Worm (Caenorhabditis elegans) whole organism, L4 larva: Measurements from ENCODE around the gene cyc-2.2.

Source experiments
- F37D6.2 ChIP-seq: sonication (generic microtip); optimal IDR thresholded peaks from 2 replicates; lab custom pipeline; 2016; ENCODE audit warnings: mild to moderate bottlenecking, missing genetic modification characterization, missing compliant biosample characterization
- Y105C5A.15 ChIP-seq: fragments of 200-800 bp; sonication (Bioruptor generic); IDR thresholded peaks from 2 replicates; pipeline ENCODE4 v1.3.6; 2022; ENCODE audit warnings: missing genetic modification characterization, missing compliant biosample characterization
- daf-16 ChIP-seq, 3 experiments: sonication (generic microtip); optimal IDR thresholded peaks; 2 replicates each; lab custom pipeline; 2016 to 2017; ENCODE audit warnings: missing genetic modification characterization in 3 of 3, missing genetic modification reagents in 3 of 3, mild to moderate bottlenecking in 2 of 3, missing compliant biosample characterization in 2 of 3, missing biosample characterization in 1 of 3, moderate library complexity in 1 of 3
- fos-1 ChIP-seq: fragments of 150-350 bp; optimal IDR thresholded peaks from 2 replicates; lab custom pipeline; 2014; ENCODE audit warnings: missing biosample characterization, missing genetic modification characterization
- jun-1 ChIP-seq: fragments of 150-350 bp; optimal IDR thresholded peaks from 2 replicates; lab custom pipeline; 2014; ENCODE audit warnings: missing biosample characterization, missing genetic modification reagents, missing genetic modification characterization
- nhr-25 ChIP-seq: sonication (generic microtip); optimal IDR thresholded peaks from 2 replicates; lab custom pipeline; 2017; ENCODE audit warnings: missing genetic modification characterization, mild to moderate bottlenecking, missing compliant biosample characterization, antibody characterized with exemption, moderate library complexity, borderline replicate concordance; ENCODE audit not compliant: insufficient read depth
- spr-1 ChIP-seq: sonication (generic microtip); optimal IDR thresholded peaks from 2 replicates; lab custom pipeline; 2016; ENCODE audit warnings: mild to moderate bottlenecking, missing genetic modification characterization, missing compliant biosample characterization

ce11 chrV:12592379-12592778 is 19.6 kb downstream of the cyc-2.2 start, which contains the start of gene C14C10.2:
- no peak for TF ChIP-seq daf-16 (GFP tag; optimal IDR thresholded peaks at IDR 0.05; lab: Kevin White, UChicago)
- no peak for TF ChIP-seq daf-16 (tag; optimal IDR thresholded peaks at IDR 0.05; lab: Kevin White, UChicago)
- no peak for TF ChIP-seq nhr-25 (tag; lab: Kevin White, UChicago)
- no peak for TF ChIP-seq jun-1 (tag; lab: Kevin White, UChicago)
- TF ChIP-seq F37D6.2 (tag; lab: Kevin White, UChicago) = no peak
- TF ChIP-seq Y105C5A.15 = no peak
- TF ChIP-seq spr-1 (tag; lab: Kevin White, UChicago) = no peak
- TF ChIP-seq fos-1 (tag; lab: Kevin White, UChicago) = no peak
